Worm (Caenorhabditis elegans) whole organism, L2 larva: Measurements from ENCODE around the gene Y17G7B.8.
A peak's percentile ranks its signal among the peaks of the same experiment; 100 is the strongest.

Experiments used
- C34F6.9 ChIP-seq: fragments of 150-350 bp; optimal IDR thresholded peaks from 2 replicates; lab custom pipeline; 2014; ENCODE audit warnings: missing biosample characterization, missing genetic modification characterization
- F13H6.1 ChIP-seq: sonication (generic microtip); optimal IDR thresholded peaks from 2 replicates; lab custom pipeline; 2016; ENCODE audit warnings: missing genetic modification characterization, missing compliant biosample characterization
- R02D3.7 ChIP-seq: fragments of 150-350 bp; optimal IDR thresholded peaks from 2 replicates; lab custom pipeline; 2014; ENCODE audit warnings: missing biosample characterization, missing genetic modification characterization
- Y55F3AM.14 ChIP-seq: fragments of 200-800 bp; sonication (Bioruptor generic); optimal IDR thresholded peaks from 2 replicates; lab custom pipeline; 2018; ENCODE audit warnings: mild to moderate bottlenecking, missing genetic modification characterization, missing compliant biosample characterization
- alr-1 ChIP-seq: fragments of 150-350 bp; optimal IDR thresholded peaks from 2 replicates; lab custom pipeline; 2014; ENCODE audit warnings: missing biosample characterization, missing genetic modification characterization
- aly-2 ChIP-seq: fragments of 150-350 bp; optimal IDR thresholded peaks from 2 replicates; lab custom pipeline; 2014; ENCODE audit warnings: missing biosample characterization, missing genetic modification characterization
- blmp-1 ChIP-seq: sonication (generic microtip); optimal IDR thresholded peaks from 2 replicates; lab custom pipeline; 2017; ENCODE audit warnings: missing genetic modification characterization, mild to moderate bottlenecking, missing compliant biosample characterization, antibody characterized with exemption, moderate library complexity; ENCODE audit not compliant: insufficient read depth
- ceh-16 ChIP-seq: fragments of 150-350 bp; optimal IDR thresholded peaks from 2 replicates; lab custom pipeline; 2014; ENCODE audit warnings: missing biosample characterization, missing genetic modification characterization
- ceh-82 ChIP-seq: fragments of 150-350 bp; optimal IDR thresholded peaks from 2 replicates; lab custom pipeline; 2014; ENCODE audit warnings: missing biosample characterization, missing genetic modification characterization
- crh-2 ChIP-seq: sonication (generic microtip); optimal IDR thresholded peaks from 2 replicates; lab custom pipeline; 2017; ENCODE audit warnings: missing biosample characterization, missing genetic modification characterization
- egl-27 ChIP-seq: sonication (generic microtip); optimal IDR thresholded peaks from 3 replicates; lab custom pipeline; 2017; ENCODE audit warnings: missing biosample characterization, missing genetic modification reagents, missing genetic modification characterization
- elt-1 ChIP-seq: fragments of 150-350 bp; optimal IDR thresholded peaks from 2 replicates; lab custom pipeline; 2014; ENCODE audit warnings: missing biosample characterization, missing genetic modification characterization
- elt-3 ChIP-seq: sonication (generic microtip); optimal IDR thresholded peaks from 2 replicates; lab custom pipeline; 2017; ENCODE audit warnings: missing biosample characterization, missing genetic modification characterization
- fos-1 ChIP-seq: fragments of 150-350 bp; optimal IDR thresholded peaks from 2 replicates; lab custom pipeline; 2014; ENCODE audit warnings: missing biosample characterization, missing genetic modification characterization
- gmeb-1 ChIP-seq: fragments of 150-350 bp; optimal IDR thresholded peaks from 2 replicates; lab custom pipeline; 2014; ENCODE audit warnings: missing biosample characterization, missing genetic modification characterization
- lin-39 ChIP-seq: fragments of 150-350 bp; optimal IDR thresholded peaks from 2 replicates; lab custom pipeline; 2014; ENCODE audit warnings: missing biosample characterization, missing genetic modification reagents, missing genetic modification characterization
- lsy-2 ChIP-seq, 2 experiments: fragments of 150-350 bp in 1 of 2; sonication (generic microtip) in 1 of 2; optimal IDR thresholded peaks; 2 replicates each; lab custom pipeline; 2014 to 2017; ENCODE audit warnings: missing biosample characterization in 2 of 2, missing genetic modification characterization in 2 of 2
- mab-5 ChIP-seq: fragments of 150-350 bp; optimal IDR thresholded peaks from 2 replicates; lab custom pipeline; 2014; ENCODE audit warnings: missing biosample characterization, missing genetic modification characterization
- mbf-1 ChIP-seq: sonication (generic microtip); optimal IDR thresholded peaks from 2 replicates; lab custom pipeline; 2017; ENCODE audit warnings: missing biosample characterization, missing genetic modification characterization
- mdl-1 ChIP-seq, 2 experiments: fragments of 150-350 bp in 1 of 2; sonication (generic microtip) in 1 of 2; optimal IDR thresholded peaks; 2 replicates each; lab custom pipeline; 2017; ENCODE audit warnings: missing biosample characterization in 2 of 2, missing genetic modification characterization in 2 of 2
- nhr-10 ChIP-seq: sonication (generic microtip); optimal IDR thresholded peaks from 2 replicates; lab custom pipeline; 2017; ENCODE audit warnings: missing biosample characterization, missing genetic modification characterization
- nhr-12 ChIP-seq: fragments of 150-350 bp; optimal IDR thresholded peaks from 2 replicates; lab custom pipeline; 2014; ENCODE audit warnings: missing biosample characterization, missing genetic modification characterization
- nhr-21 ChIP-seq: fragments of 150-350 bp; optimal IDR thresholded peaks from 2 replicates; lab custom pipeline; 2014; ENCODE audit warnings: missing biosample characterization, missing genetic modification characterization
- nhr-23 ChIP-seq: fragments of 150-350 bp; optimal IDR thresholded peaks from 2 replicates; lab custom pipeline; 2014; ENCODE audit warnings: missing biosample characterization, missing genetic modification reagents, missing genetic modification characterization
- nhr-237 ChIP-seq: fragments of 150-350 bp; optimal IDR thresholded peaks from 2 replicates; lab custom pipeline; 2014; ENCODE audit warnings: missing biosample characterization, missing genetic modification characterization
- nhr-25 ChIP-seq: fragments of 150-350 bp; sonication (generic microtip); optimal IDR thresholded peaks from 3 replicates; lab custom pipeline; 2014; ENCODE audit warnings: missing biosample characterization, missing genetic modification characterization
- nhr-6 ChIP-seq: fragments of 150-350 bp; optimal IDR thresholded peaks from 2 replicates; lab custom pipeline; 2014; ENCODE audit warnings: missing biosample characterization, missing genetic modification characterization
- peb-1 ChIP-seq: fragments of 150-350 bp; optimal IDR thresholded peaks from 2 replicates; lab custom pipeline; 2014; ENCODE audit warnings: missing biosample characterization, missing genetic modification characterization
- sem-4 ChIP-seq: fragments of 150-350 bp; optimal IDR thresholded peaks from 2 replicates; lab custom pipeline; 2014; ENCODE audit warnings: missing biosample characterization, missing genetic modification reagents, missing genetic modification characterization
- skn-1 ChIP-seq: sonication (generic microtip); optimal IDR thresholded peaks from 2 replicates; lab custom pipeline; 2017; ENCODE audit warnings: missing biosample characterization, missing genetic modification characterization
- sma-3 ChIP-seq: sonication (generic microtip); optimal IDR thresholded peaks from 2 replicates; lab custom pipeline; 2016; ENCODE audit warnings: missing genetic modification reagents, missing genetic modification characterization, missing compliant biosample characterization
- sma-9 ChIP-seq, 2 experiments: fragments of 150-350 bp in 1 of 2; sonication (generic microtip) in 1 of 2; optimal IDR thresholded peaks; 2 replicates each; lab custom pipeline; 2014 to 2016; ENCODE audit warnings: missing genetic modification characterization in 2 of 2, mild to moderate bottlenecking in 1 of 2, missing biosample characterization in 1 of 2, missing compliant biosample characterization in 1 of 2, missing genetic modification reagents in 1 of 2, moderate library complexity in 1 of 2
- snpc-4 ChIP-seq: fragments of 150-350 bp; optimal IDR thresholded peaks from 2 replicates; lab custom pipeline; 2014; ENCODE audit warnings: missing biosample characterization, missing genetic modification characterization
- unc-39 ChIP-seq: fragments of 150-350 bp; optimal IDR thresholded peaks from 2 replicates; lab custom pipeline; 2014; ENCODE audit warnings: missing biosample characterization, missing genetic modification characterization
- zag-1 ChIP-seq: fragments of 150-350 bp; optimal IDR thresholded peaks from 2 replicates; lab custom pipeline; 2014; ENCODE audit warnings: missing biosample characterization, missing genetic modification characterization
- ztf-11 ChIP-seq: sonication (generic microtip); optimal IDR thresholded peaks from 2 replicates; lab custom pipeline; 2017; ENCODE audit warnings: missing biosample characterization, missing genetic modification characterization
- ztf-4 ChIP-seq: fragments of 150-350 bp; optimal IDR thresholded peaks from 2 replicates; lab custom pipeline; 2014; ENCODE audit warnings: missing biosample characterization, missing genetic modification characterization

Y17G7B.8 gene

DNA sequence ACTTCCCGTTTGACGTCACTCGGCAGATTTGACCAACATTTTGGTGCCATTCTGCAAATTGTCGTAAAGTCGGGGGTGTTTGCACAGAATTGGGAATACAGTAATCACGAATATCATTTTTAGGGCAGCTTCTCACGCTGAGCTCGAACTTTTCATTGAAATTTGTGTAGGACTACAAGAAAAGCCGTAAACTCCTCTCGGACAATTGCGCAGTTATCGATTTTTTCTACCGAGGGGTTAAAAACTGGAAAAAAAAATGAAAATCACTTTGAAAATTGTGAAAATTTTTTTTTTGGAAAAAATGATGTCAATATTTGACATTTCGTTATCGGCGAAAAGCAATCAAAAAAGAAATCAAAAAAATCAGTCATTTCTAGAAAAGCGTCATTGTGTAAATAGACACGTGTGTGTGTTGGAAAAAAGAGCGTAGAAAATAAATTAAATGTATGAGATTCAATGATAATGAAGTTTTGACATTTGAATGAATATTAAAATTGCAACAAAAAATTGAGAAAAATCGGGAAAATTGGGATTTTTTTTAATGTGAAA, at the start of gene Y17G7B.8:
Gene Y17G7B.8 (minus strand): TSS at position 51 of the 549 bp plus-strand sequence.
- TF ChIP-seq crh-2 (tag; lab: Kevin White, UChicago) (peak; percentile 69), fos-1 (tag; lab: Kevin White, UChicago) (peak; percentile 98), gmeb-1 (peak; percentile 22), F13H6.1 (tag; lab: Kevin White, UChicago) (no peak), nhr-237 (tag; lab: Kevin White, UChicago) (no peak), egl-27 (tag; lab: Kevin White, UChicago) (no peak)

DNA sequence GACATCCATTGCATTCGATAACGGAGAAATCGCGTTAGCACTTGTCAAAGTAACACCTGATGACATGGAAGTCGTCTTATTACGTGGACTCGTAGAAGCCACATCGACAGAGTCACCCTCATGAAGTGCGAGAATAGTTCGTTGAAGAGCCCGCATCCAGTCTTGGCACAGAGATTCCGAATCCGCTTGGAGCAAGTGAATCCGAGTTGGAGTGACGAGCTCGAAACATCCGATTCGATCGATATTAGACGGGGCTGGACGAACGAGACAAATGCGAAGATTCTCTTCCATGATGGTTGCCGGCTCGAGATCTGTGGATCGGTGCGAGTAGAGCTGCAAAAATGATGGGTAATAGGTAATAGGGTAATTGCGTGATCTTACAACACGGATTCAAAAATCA, 49.7 kb upstream of the Y17G7B.8 start:
- TF ChIP-seq R02D3.7 (tag; lab: Kevin White, UChicago) (no peak), C34F6.9 (tag; lab: Kevin White, UChicago) (no peak), ztf-4 (tag; lab: Kevin White, UChicago) (no peak), nhr-6 (tag; lab: Kevin White, UChicago) (no peak), nhr-237 (tag; lab: Kevin White, UChicago) (no peak), lsy-2 (tag; optimal IDR thresholded peaks at IDR 0.05; lab: Kevin White, UChicago) (no peak), unc-39 (tag; lab: Kevin White, UChicago) (no peak), sma-3 (no peak), sem-4 (no peak), mdl-1 (tag; optimal IDR thresholded peaks at IDR 0.05; lab: Kevin White, UChicago) (no peak), blmp-1 (tag; lab: Kevin White, UChicago) (no peak), elt-3 (tag; lab: Kevin White, UChicago) (no peak), aly-2 (tag; lab: Kevin White, UChicago) (no peak), elt-1 (no peak), sma-9 (GFP tag; optimal IDR thresholded peaks at IDR 0.05; lab: Kevin White, UChicago) (no peak), sma-9 (tag; optimal IDR thresholded peaks at IDR 0.05; lab: Kevin White, UChicago) (no peak), nhr-23 (tag; lab: Kevin White, UChicago) (no peak), Y55F3AM.14 (no peak), peb-1 (tag; lab: Kevin White, UChicago) (no peak)

DNA sequence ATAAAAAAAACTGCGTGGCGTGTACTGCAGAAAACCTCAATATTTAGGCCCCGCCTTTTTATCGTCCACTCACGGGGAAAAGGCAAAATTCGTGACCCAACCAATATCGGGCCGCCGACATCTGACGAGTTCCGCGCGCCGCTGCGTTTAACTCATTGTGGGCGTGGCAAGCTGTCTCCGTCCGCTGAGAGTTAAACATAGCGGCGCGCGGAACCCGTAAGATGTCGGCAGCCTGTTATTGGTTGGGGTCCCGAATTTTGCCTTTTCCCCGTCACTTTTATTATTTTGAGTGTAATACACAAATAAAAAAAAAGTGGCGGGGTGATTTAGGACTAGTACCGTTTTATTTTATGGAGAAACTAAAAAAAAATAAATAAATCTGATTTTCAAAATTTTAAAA, 48.8 kb upstream of the Y17G7B.8 start:
- no peak for TF ChIP-seq crh-2 (tag; lab: Kevin White, UChicago)
- TF ChIP-seq zag-1 (tag; lab: Kevin White, UChicago), result no peak
- no peak for TF ChIP-seq nhr-25 (tag; lab: Kevin White, UChicago)
- TF ChIP-seq snpc-4 (tag; lab: Kevin White, UChicago), result no peak
- TF ChIP-seq unc-39 (tag; lab: Kevin White, UChicago), result no peak
- TF ChIP-seq skn-1 (tag; lab: Kevin White, UChicago), result no peak
- TF ChIP-seq gmeb-1, result no peak
- TF ChIP-seq lsy-2 (tag; optimal IDR thresholded peaks at IDR 0.05; lab: Kevin White, UChicago), result no peak
- no peak for TF ChIP-seq nhr-12
- TF ChIP-seq nhr-10 (tag; lab: Kevin White, UChicago), result no peak
- TF ChIP-seq ceh-16 (tag; lab: Kevin White, UChicago), result no peak

DNA sequence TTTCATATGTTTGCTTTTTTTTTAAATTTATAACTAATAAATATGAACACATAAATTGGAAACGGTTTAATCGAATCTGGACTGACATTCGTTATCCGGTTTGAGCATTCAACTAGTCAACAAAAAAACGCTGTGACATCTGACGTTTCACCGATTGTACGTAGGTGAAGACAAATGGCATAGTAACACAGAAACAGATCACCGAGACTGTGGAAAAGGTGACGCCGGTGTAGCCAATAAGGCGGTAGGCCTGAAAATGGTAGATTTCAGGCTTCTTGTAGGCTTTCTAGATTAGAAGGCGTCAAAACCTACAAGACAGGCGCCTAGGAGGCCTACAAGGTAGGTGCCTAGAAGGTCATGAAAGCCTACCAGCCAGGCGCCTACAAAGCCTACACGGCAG, 43.7 kb upstream of the Y17G7B.8 start:
- TF ChIP-seq sem-4, result no peak
- TF ChIP-seq ztf-11 (tag; lab: Kevin White, UChicago), result no peak
- TF ChIP-seq R02D3.7 (tag; lab: Kevin White, UChicago), result no peak
- no peak for TF ChIP-seq mdl-1 (tag; optimal IDR thresholded peaks at IDR 0.05; lab: Kevin White, UChicago)
- TF ChIP-seq lin-39, result no peak
- no peak for TF ChIP-seq crh-2 (tag; lab: Kevin White, UChicago)
- no peak for TF ChIP-seq mab-5
- TF ChIP-seq nhr-21, result no peak
- no peak for TF ChIP-seq sma-3
- TF ChIP-seq alr-1 (tag; lab: Kevin White, UChicago), result no peak
- TF ChIP-seq C34F6.9 (tag; lab: Kevin White, UChicago), result no peak
- TF ChIP-seq ceh-82 (tag; lab: Kevin White, UChicago), result no peak
- TF ChIP-seq mbf-1, result no peak
- no peak for TF ChIP-seq lsy-2 (tag; optimal IDR thresholded peaks at IDR 0.05; lab: Kevin White, UChicago)
